Fruit fly (Drosophila melanogaster) whole organism, adult: ENCODE measurements around the gene Cdep.

Source experiments
- CG7045 ChIP-seq: fragments of 200-800 bp; sonication (Bioruptor generic); optimal IDR thresholded peaks from 2 replicates; lab custom pipeline; 2017; ENCODE audit warnings: missing biosample characterization, mild to moderate bottlenecking, missing genetic modification characterization
- Hr96 ChIP-seq: fragments of 200-800 bp; sonication (Bioruptor generic); optimal IDR thresholded peaks from 2 replicates; lab custom pipeline; 2016; ENCODE audit warnings: missing biosample characterization, missing genetic modification characterization
- kay ChIP-seq: fragments of 200-800 bp; sonication (Bioruptor generic); peaks from one replicate; lab custom pipeline; 2016; ENCODE audit warnings: missing biosample characterization, missing genetic modification characterization, borderline replicate concordance
- toe ChIP-seq: fragments of 200-800 bp; sonication (Bioruptor generic); optimal IDR thresholded peaks from 2 replicates; lab custom pipeline; 2016; ENCODE audit warnings: missing biosample characterization, missing genetic modification characterization

DNA sequence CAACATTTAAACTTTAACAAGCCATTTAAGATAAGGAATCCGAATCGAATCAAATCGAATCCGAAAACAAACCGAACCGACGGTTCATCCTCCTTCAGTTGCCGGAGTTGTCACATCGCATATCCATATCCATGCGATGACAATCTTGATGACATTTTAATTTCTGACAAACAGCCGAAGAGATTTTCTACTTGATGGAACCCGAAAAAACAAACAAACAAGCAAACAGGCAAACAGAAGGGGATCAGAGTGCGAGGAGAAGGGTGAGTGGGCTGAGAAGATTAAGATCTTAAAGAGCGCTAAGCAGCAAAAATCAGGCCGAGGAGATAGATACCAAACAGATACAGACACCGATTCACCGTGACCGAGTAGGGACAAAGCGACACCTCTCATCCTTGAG is 49.2 kb upstream of the Cdep start:
- no peak for TF ChIP-seq toe (GFP tag; lab: Kevin White, UChicago)
- no peak for TF ChIP-seq CG7045 (GFP tag; lab: Kevin White, UChicago)
- TF ChIP-seq Hr96 (GFP tag; lab: Kevin White, UChicago) = no peak
- no peak for TF ChIP-seq kay
